Fruit fly (Drosophila melanogaster) whole organism, embryonic: ENCODE data around the gene CG1909.

Experiments
- Adf1 ChIP-seq: fragments of 200-800 bp; sonication (Bioruptor generic); IDR thresholded peaks from 2 replicates; pipeline ENCODE4 v1.3.6; 2022; ENCODE audit warnings: missing biosample characterization, missing genetic modification characterization
- Atf6 ChIP-seq: fragments of 200-800 bp; sonication (Bioruptor generic); IDR thresholded peaks from 2 replicates; pipeline ENCODE4 v1.3.6; 2022; ENCODE audit warnings: missing biosample characterization, missing genetic modification characterization
- BEAF-32 ChIP-seq: fragments of 200-800 bp; sonication (Bioruptor generic); optimal IDR thresholded peaks from 3 replicates; lab custom pipeline; 2017; ENCODE audit warnings: missing biosample characterization, missing genetic modification characterization, mild to moderate bottlenecking, moderate library complexity, missing genetic modification reagents
- Bdp1 ChIP-seq: fragments of 200-800 bp; sonication (Bioruptor generic); optimal IDR thresholded peaks from 3 replicates; lab custom pipeline; 2016; ENCODE audit warnings: missing biosample characterization, missing genetic modification characterization
- CG12155 ChIP-seq: fragments of 200-800 bp; sonication (Bioruptor generic); optimal IDR thresholded peaks from 3 replicates; lab custom pipeline; 2016; ENCODE audit warnings: missing biosample characterization, missing genetic modification characterization
- CG14050 ChIP-seq: fragments of 200-800 bp; sonication (Bioruptor generic); IDR thresholded peaks from 3 replicates; pipeline ENCODE4 v1.3.6; 2022; ENCODE audit warnings: missing biosample characterization, missing genetic modification characterization
- CG17186 ChIP-seq: fragments of 200-800 bp; sonication (Bioruptor generic); optimal IDR thresholded peaks from 3 replicates; lab custom pipeline; 2017; ENCODE audit warnings: missing biosample characterization, missing genetic modification reagents, missing genetic modification characterization
- CG17361 ChIP-seq: fragments of 200-800 bp; sonication (Bioruptor generic); IDR thresholded peaks from 3 replicates; pipeline ENCODE4 v1.3.6; 2022; ENCODE audit warnings: missing biosample characterization, missing genetic modification characterization
- CG18476 ChIP-seq: fragments of 200-800 bp; sonication (Bioruptor generic); optimal IDR thresholded peaks from 2 replicates; lab custom pipeline; 2016; ENCODE audit warnings: missing biosample characterization, mild to moderate bottlenecking, missing genetic modification characterization
- CG18619 ChIP-seq: fragments of 200-800 bp; sonication (Bioruptor generic); optimal IDR thresholded peaks from 3 replicates; lab custom pipeline; 2017; ENCODE audit warnings: missing biosample characterization, mild to moderate bottlenecking, missing genetic modification characterization
- CG2116 ChIP-seq: fragments of 200-800 bp; sonication (Bioruptor generic); optimal IDR thresholded peaks from 3 replicates; lab custom pipeline; 2018; ENCODE audit warnings: missing biosample characterization, mild to moderate bottlenecking, missing genetic modification characterization
- CG2199 ChIP-seq: fragments of 200-800 bp; sonication (Bioruptor generic); IDR thresholded peaks from 3 replicates; pipeline ENCODE4 v1.3.6; 2022; ENCODE audit warnings: missing biosample characterization, missing genetic modification characterization
- CG30020 ChIP-seq: fragments of 200-800 bp; optimal IDR thresholded peaks from 2 replicates; lab custom pipeline; 2019; ENCODE audit warnings: missing biosample characterization, mild to moderate bottlenecking, missing genetic modification characterization, moderate library complexity
- CG6683 ChIP-seq: fragments of 200-800 bp; sonication (Bioruptor generic); optimal IDR thresholded peaks from 2 replicates; lab custom pipeline; 2017; ENCODE audit warnings: missing biosample characterization, mild to moderate bottlenecking, missing genetic modification characterization, missing genetic modification reagents
- CG7271 ChIP-seq: fragments of 200-800 bp; sonication (Bioruptor generic); optimal IDR thresholded peaks from 2 replicates; lab custom pipeline; 2018; ENCODE audit warnings: missing biosample characterization, mild to moderate bottlenecking, missing genetic modification characterization, moderate library complexity
- CG8290 ChIP-seq, 3 experiments: fragments of 200-800 bp; sonication (Bioruptor generic); optimal IDR thresholded peaks; 2 replicates each; lab custom pipeline; 2016 to 2019; ENCODE audit warnings: missing biosample characterization in 3 of 3, missing genetic modification characterization in 3 of 3, mild to moderate bottlenecking in 2 of 3, moderate library complexity in 1 of 3
- CG8924 ChIP-seq: fragments of 200-800 bp; optimal IDR thresholded peaks from 3 replicates; lab custom pipeline; 2019; ENCODE audit warnings: missing biosample characterization, mild to moderate bottlenecking, missing genetic modification characterization, moderate library complexity
- CG9437 ChIP-seq: fragments of 200-800 bp; sonication (Bioruptor generic); optimal IDR thresholded peaks from 2 replicates; lab custom pipeline; 2018; ENCODE audit warnings: missing biosample characterization, mild to moderate bottlenecking, missing genetic modification characterization
- Chrac-16 ChIP-seq: fragments of 200-800 bp; sonication (Bioruptor generic); optimal IDR thresholded peaks from 3 replicates; lab custom pipeline; 2016; ENCODE audit warnings: missing biosample characterization, missing genetic modification characterization
- D19A ChIP-seq: fragments of 200-800 bp; optimal IDR thresholded peaks from 3 replicates; lab custom pipeline; 2019; ENCODE audit warnings: missing biosample characterization, mild to moderate bottlenecking, missing genetic modification characterization, moderate library complexity
- Dref ChIP-seq: fragments of 200-800 bp; sonication (Bioruptor generic); IDR thresholded peaks from 2 replicates; pipeline ENCODE4 v1.3.6; 2022; ENCODE audit warnings: missing biosample characterization, missing genetic modification characterization
- Fer2 ChIP-seq: fragments of 200-800 bp; sonication (Bioruptor generic); optimal IDR thresholded peaks from 2 replicates; lab custom pipeline; 2018; ENCODE audit warnings: missing biosample characterization, mild to moderate bottlenecking, missing genetic modification characterization, moderate library complexity
- Lhr ChIP-seq: fragments of 200-800 bp; sonication (Bioruptor generic); optimal IDR thresholded peaks from 3 replicates; lab custom pipeline; 2017; ENCODE audit warnings: mild to moderate bottlenecking, missing biosample characterization, missing genetic modification reagents, missing genetic modification characterization
- Nf-YB ChIP-seq: fragments of 200-800 bp; sonication (Bioruptor generic); optimal IDR thresholded peaks from 3 replicates; lab custom pipeline; 2019; ENCODE audit warnings: missing biosample characterization, mild to moderate bottlenecking, missing genetic modification characterization, moderate library complexity
- Optix ChIP-seq: fragments of 200-800 bp; sonication (Bioruptor generic); IDR thresholded peaks from 3 replicates; pipeline ENCODE4 v1.3.6; 2022; ENCODE audit warnings: missing biosample characterization, missing genetic modification characterization
- Ssrp ChIP-seq: fragments of 200-800 bp; sonication (Bioruptor generic); optimal IDR thresholded peaks from 2 replicates; lab custom pipeline; 2018; ENCODE audit warnings: missing biosample characterization, mild to moderate bottlenecking, missing genetic modification characterization, moderate library complexity
- YL-1 ChIP-seq: fragments of 200-800 bp; sonication (Bioruptor generic); optimal IDR thresholded peaks from 3 replicates; lab custom pipeline; 2017; ENCODE audit warnings: missing biosample characterization, mild to moderate bottlenecking, missing genetic modification characterization
- ab ChIP-seq: fragments of 200-800 bp; sonication (Bioruptor generic); optimal IDR thresholded peaks from 2 replicates; lab custom pipeline; 2016; ENCODE audit warnings: missing biosample characterization, missing genetic modification characterization
- ase ChIP-seq: fragments of 200-800 bp; sonication (Bioruptor generic); IDR thresholded peaks from 3 replicates; pipeline ENCODE4 v1.3.6; 2022; ENCODE audit warnings: missing biosample characterization, missing genetic modification characterization
- cato ChIP-seq: fragments of 200-800 bp; sonication (Bioruptor generic); optimal IDR thresholded peaks from 2 replicates; lab custom pipeline; 2016; ENCODE audit warnings: missing biosample characterization, missing genetic modification characterization, borderline replicate concordance
- chn ChIP-seq: fragments of 200-800 bp; sonication (Bioruptor generic); optimal IDR thresholded peaks from 2 replicates; lab custom pipeline; 2016; ENCODE audit warnings: missing biosample characterization, missing genetic modification characterization
- crp ChIP-seq, 2 experiments: fragments of 200-800 bp; sonication (Bioruptor generic); optimal IDR thresholded peaks; 2 replicates in 1 of 2; 3 replicates in 1 of 2; lab custom pipeline; 2017; ENCODE audit warnings: missing biosample characterization in 2 of 2, missing genetic modification characterization in 2 of 2, mild to moderate bottlenecking in 1 of 2, moderate library complexity in 1 of 2
- danr ChIP-seq: fragments of 200-800 bp; sonication (Bioruptor generic); IDR thresholded peaks from 2 replicates; pipeline ENCODE4 v1.3.6; 2022; ENCODE audit warnings: missing biosample characterization, missing genetic modification characterization
- eve ChIP-seq, 2 experiments: fragments of >200 bp; optimal IDR thresholded peaks; 2 replicates each; lab custom pipeline; 2017; ENCODE audit warnings: missing biosample characterization in 2 of 2, missing genetic modification characterization in 2 of 2
- fru ChIP-seq: fragments of >200 bp; optimal IDR thresholded peaks from 2 replicates; lab custom pipeline; 2017
- hbn ChIP-seq: fragments of 200-800 bp; sonication (Bioruptor generic); IDR thresholded peaks from 2 replicates; pipeline ENCODE4 v1.3.6; 2022; ENCODE audit warnings: missing biosample characterization, missing genetic modification characterization; ENCODE audit not compliant: partially characterized antibody
- nmo ChIP-seq: fragments of 200-800 bp; sonication (Bioruptor generic); optimal IDR thresholded peaks from 2 replicates; lab custom pipeline; 2018; ENCODE audit warnings: missing biosample characterization, mild to moderate bottlenecking, missing genetic modification characterization, moderate library complexity
- pfk ChIP-seq: fragments of 200-800 bp; sonication (Bioruptor generic); optimal IDR thresholded peaks from 2 replicates; lab custom pipeline; 2018; ENCODE audit warnings: missing biosample characterization, mild to moderate bottlenecking, missing genetic modification characterization, moderate library complexity
- pzg ChIP-seq: fragments of 200-800 bp; sonication (Bioruptor generic); optimal IDR thresholded peaks from 3 replicates; lab custom pipeline; 2018; ENCODE audit warnings: missing biosample characterization, mild to moderate bottlenecking, missing genetic modification characterization, moderate library complexity
- row ChIP-seq: fragments of 200-800 bp; sonication (Bioruptor generic); IDR thresholded peaks from 3 replicates; pipeline ENCODE4 v1.3.6; 2022; ENCODE audit warnings: missing biosample characterization, missing genetic modification characterization
- shn ChIP-seq: fragments of 200-800 bp; sonication (Bioruptor generic); optimal IDR thresholded peaks from 3 replicates; lab custom pipeline; 2016; ENCODE audit warnings: missing biosample characterization, missing genetic modification characterization
- sim ChIP-seq: fragments of 200-800 bp; sonication (Bioruptor generic); IDR thresholded peaks from 2 replicates; pipeline ENCODE4 v1.3.6; 2022; ENCODE audit warnings: missing biosample characterization, missing genetic modification characterization
- sima ChIP-seq: fragments of 200-800 bp; sonication (Bioruptor generic); optimal IDR thresholded peaks from 2 replicates; lab custom pipeline; 2016; ENCODE audit warnings: missing biosample characterization, missing genetic modification characterization
- sisA ChIP-seq: fragments of 200-800 bp; sonication (Bioruptor generic); IDR thresholded peaks from 2 replicates; pipeline ENCODE4 v1.3.6; 2022; ENCODE audit warnings: missing biosample characterization, missing genetic modification characterization
- slou ChIP-seq: fragments of 200-800 bp; sonication (Bioruptor generic); optimal IDR thresholded peaks from 3 replicates; lab custom pipeline; 2016; ENCODE audit warnings: missing biosample characterization, missing genetic modification characterization
- sr ChIP-seq: fragments of 200-800 bp; sonication (Bioruptor generic); IDR thresholded peaks from 3 replicates; pipeline ENCODE4 v1.3.6; 2022; ENCODE audit warnings: missing biosample characterization, missing genetic modification characterization
- stwl ChIP-seq: fragments of 200-800 bp; sonication (Bioruptor generic); optimal IDR thresholded peaks from 3 replicates; lab custom pipeline; 2018; ENCODE audit warnings: missing biosample characterization, mild to moderate bottlenecking, missing genetic modification characterization, moderate library complexity
- tap ChIP-seq: fragments of 200-800 bp; optimal IDR thresholded peaks from 3 replicates; lab custom pipeline; 2019; ENCODE audit warnings: missing biosample characterization, mild to moderate bottlenecking, missing genetic modification characterization, moderate library complexity
- trh ChIP-seq: fragments of 200-800 bp; sonication (Bioruptor generic); optimal IDR thresholded peaks from 2 replicates; lab custom pipeline; 2016; ENCODE audit warnings: missing biosample characterization, missing genetic modification characterization

CG1909 gene

dm6 chr4:610398-611319 is 27.8 kb downstream of the CG1909 start, which contains the start of gene Eph (continued):
- TF ChIP-seq CG2199 (GFP tag; lab: Robert Waterston, UW) (0 out of 3 replicates have a peak, but pooled peaks have one; percentile 48), Nf-YB (no peak), Dref (GFP tag; lab: Robert Waterston, UW) (no peak), ase (GFP tag; lab: Robert Waterston, UW) (no peak), fru (no peak), chn (GFP tag; lab: Kevin White, UChicago) (no peak), sr (GFP tag; lab: Robert Waterston, UW) (no peak), nmo (GFP tag; lab: Kevin White, UChicago) (no peak), pzg (GFP tag; lab: Kevin White, UChicago) (peak; percentile 49), ab (GFP tag; lab: Kevin White, UChicago) (no peak), Adf1 (GFP tag; lab: Robert Waterston, UW) (no peak), crp (GFP tag; optimal IDR thresholded peaks at IDR 0.05; lab: Kevin White, UChicago) (no peak), CG8924 (no peak), BEAF-32 (GFP tag; lab: Kevin White, UChicago) (peak; percentile 50), CG14050 (GFP tag; lab: Robert Waterston, UW) (no peak), D19A (tag; lab: Kevin White, UChicago) (peak; percentile 73), CG30020 (tag; lab: Kevin White, UChicago) (peak; percentile 100), sima (GFP tag; lab: Kevin White, UChicago) (no peak), CG8290 (GFP tag; optimal IDR thresholded peaks at IDR 0.05; lab: Kevin White, UChicago) (peak; percentile 20), CG8290 (tag; optimal IDR thresholded peaks at IDR 0.05; lab: Kevin White, UChicago) (no peak), Atf6 (GFP tag; lab: Robert Waterston, UW) (no peak), cato (GFP tag; lab: Kevin White, UChicago) (no peak), Lhr (GFP tag; lab: Kevin White, UChicago) (peak; percentile 9), Chrac-16 (no peak), eve (GFP tag; optimal IDR thresholded peaks at IDR 0.05; lab: Kevin White, UChicago) (no peak), CG2116 (GFP tag; lab: Kevin White, UChicago) (peak; percentile 39), trh (GFP tag; lab: Kevin White, UChicago) (no peak), sim (no peak), pfk (GFP tag; lab: Kevin White, UChicago) (peak; percentile 92), Ssrp (tag; lab: Kevin White, UChicago) (no peak), slou (GFP tag; lab: Kevin White, UChicago) (no peak), CG17361 (GFP tag; lab: Robert Waterston, UW) (peak; percentile 27; the same call in 1 of the 3 replicates), hbn (GFP tag; lab: Robert Waterston, UW) (no peak), YL-1 (peak; percentile 30), CG12155 (GFP tag; lab: Kevin White, UChicago) (no peak), CG18619 (GFP tag; lab: Kevin White, UChicago) (no peak), danr (GFP tag; lab: Robert Waterston, UW) (no peak), row (peak; percentile 66; the same call in 1 of the 3 replicates), tap (tag; lab: Kevin White, UChicago) (no peak), CG7271 (tag; lab: Kevin White, UChicago) (no peak), sisA (no peak), CG18476 (GFP tag; lab: Kevin White, UChicago) (no peak), Bdp1 (GFP tag; lab: Kevin White, UChicago) (no peak), CG6683 (GFP tag; lab: Kevin White, UChicago) (no peak), Optix (no peak), stwl (tag; lab: Kevin White, UChicago) (no peak), CG9437 (GFP tag; lab: Kevin White, UChicago) (peak; percentile 45), Fer2 (tag; lab: Kevin White, UChicago) (no peak), CG17186 (GFP tag; lab: Kevin White, UChicago) (no peak), shn (GFP tag; lab: Kevin White, UChicago) (no peak)
